Fruit fly (Drosophila melanogaster): ENCODE measurements around the gene alt.

Gene alt

DNA sequence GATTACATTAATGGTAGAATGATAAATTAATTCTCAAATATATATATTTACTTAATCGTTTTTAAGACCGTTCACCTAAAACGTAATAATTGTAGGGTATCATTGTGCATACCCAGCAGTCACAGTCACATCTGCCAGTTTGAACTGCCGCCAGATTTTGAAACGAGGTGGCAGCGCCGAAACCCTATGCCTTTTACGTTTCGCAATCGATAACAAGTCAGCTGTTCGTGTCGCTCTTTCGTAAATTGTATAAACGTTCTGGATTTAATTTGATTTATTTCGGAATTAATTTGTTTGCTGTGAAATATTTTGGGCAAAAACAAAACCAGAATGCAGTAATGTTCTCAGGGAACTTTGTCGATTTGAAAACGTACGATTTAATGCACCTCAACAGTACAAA lies 34.9 kb downstream of the alt start, which contains the start of gene CG14322 (continued):
- TF ChIP-seq CG2120 (GFP tag; optimal IDR thresholded peaks at IDR 0.05) (peak; percentile 32), Dll (GFP tag; IDR thresholded peaks at IDR 0.05; ENCODE audit: partially characterized antibody) (peak; percentile 45; the same call in 2 of the 4 replicates), mam (GFP tag; optimal IDR thresholded peaks at IDR 0.05) (peak; percentile 22), CG15601 (tag; optimal IDR thresholded peaks at IDR 0.05) (no peak), Bdp1 (GFP tag; optimal IDR thresholded peaks at IDR 0.05) (peak; percentile 60), CG17802 (tag; optimal IDR thresholded peaks at IDR 0.05) (peak; percentile 23), sna (GFP tag; IDR thresholded peaks at IDR 0.05; ENCODE audit: partially characterized antibody) (peak; percentile 52; the same call in 1 of the 2 replicates), trem (tag; optimal IDR thresholded peaks at IDR 0.05) (peak; percentile 97), CG2116 (GFP tag; optimal IDR thresholded peaks at IDR 0.05) (peak; percentile 68), schlank (tag; optimal IDR thresholded peaks at IDR 0.05) (no peak), CG11085 (GFP tag; IDR thresholded peaks at IDR 0.05) (no peak), fd64A (GFP tag; optimal IDR thresholded peaks at IDR 0.05) (no peak), CG12391 (tag; optimal IDR thresholded peaks at IDR 0.05) (peak; percentile 30), CG17328 (GFP tag; IDR thresholded peaks at IDR 0.05) (no peak), CG7357 (GFP tag; IDR thresholded peaks at IDR 0.05) (no peak), btn (GFP tag; optimal IDR thresholded peaks at IDR 0.05) (no peak), CG11456 (GFP tag; IDR thresholded peaks at IDR 0.05) (0 out of 3 replicates have a peak, but pooled peaks have one; percentile 55), MESR4 (GFP tag; optimal IDR thresholded peaks at IDR 0.05) (peak; percentile 12), CG2129 (GFP tag; IDR thresholded peaks at IDR 0.05; ENCODE audit: partially characterized antibody) (no peak), knrl (GFP tag; IDR thresholded peaks at IDR 0.05; ENCODE audit: partially characterized antibody) (peak; percentile 29; the same call in 1 of the 3 replicates), Fer2 (tag; optimal IDR thresholded peaks at IDR 0.05) (no peak), slbo (GFP tag; IDR thresholded peaks at IDR 0.05) (peak; percentile 70), Bgb (GFP tag; IDR thresholded peaks at IDR 0.05; ENCODE audit: partially characterized antibody) (peak; percentile 31; the same call in 1 of the 2 replicates), croc (GFP tag; conservative IDR thresholded peaks at IDR 0.05) (no peak), crp (GFP tag; optimal IDR thresholded peaks at IDR 0.05) (peak; percentile 59 to 93), tx (GFP tag; optimal IDR thresholded peaks at IDR 0.05) (no peak), stwl (tag; optimal IDR thresholded peaks at IDR 0.05) (peak; percentile 77), z (GFP tag; IDR thresholded peaks at IDR 0.05) (no peak), Dref (GFP tag; IDR thresholded peaks at IDR 0.05) (peak; percentile 76), sob (GFP tag; IDR thresholded peaks at IDR 0.05) (no peak), CG30403 (GFP tag; optimal IDR thresholded peaks at IDR 0.05) (peak; percentile 5), CG12155 (GFP tag; optimal IDR thresholded peaks at IDR 0.05) (peak; percentile 12), CG12299 (tag; optimal IDR thresholded peaks at IDR 0.05) (no peak), CG15696 (tag; optimal IDR thresholded peaks at IDR 0.05) (peak; percentile 8), NFAT (GFP tag; IDR thresholded peaks at IDR 0.05) (0 out of 2 replicates have a peak, but pooled peaks have one; percentile 30), CG13287 (GFP tag; IDR thresholded peaks at IDR 0.05; ENCODE audit: partially characterized antibody) (peak; percentile 56), chif (GFP tag; optimal IDR thresholded peaks at IDR 0.05) (no peak), zen (tag; optimal IDR thresholded peaks at IDR 0.05) (peak; percentile 15), CoRest (tag; optimal IDR thresholded peaks at IDR 0.05) (peak; percentile 12), tgo (GFP tag; IDR thresholded peaks at IDR 0.05) (0 out of 3 replicates have a peak, but pooled peaks have one; percentile 15), CG11696 (GFP tag; IDR thresholded peaks at IDR 0.05) (no peak), CG10321 (GFP tag; IDR thresholded peaks at IDR 0.05) (no peak), CG3995 (GFP tag; optimal IDR thresholded peaks at IDR 0.05) (peak; percentile 95), CTCF (GFP tag; optimal IDR thresholded peaks at IDR 0.05) (peak; percentile 28), CG34422 (GFP tag; IDR thresholded peaks at IDR 0.05) (no peak), CG1529 (GFP tag; optimal IDR thresholded peaks at IDR 0.05) (no peak), CG10462 (GFP tag; optimal IDR thresholded peaks at IDR 0.05) (no peak), bsh (GFP tag; optimal IDR thresholded peaks at IDR 0.05) (no peak), CG8944 (GFP tag; optimal IDR thresholded peaks at IDR 0.05) (no peak), CG2712 (tag; optimal IDR thresholded peaks at IDR 0.05) (peak; percentile 40), dpn (GFP tag; optimal IDR thresholded peaks at IDR 0.05) (peak in 1 of 2 experiments; percentile 25)
